Fruit fly (Drosophila melanogaster) whole organism, embryonic: Measurements from ENCODE around the gene CG8420.

Experiments
- CG18476 ChIP-seq: fragments of 200-800 bp; sonication (Bioruptor generic); optimal IDR thresholded peaks from 2 replicates; lab custom pipeline; 2016; ENCODE audit warnings: missing biosample characterization, mild to moderate bottlenecking, missing genetic modification characterization
- CG18619 ChIP-seq: fragments of 200-800 bp; sonication (Bioruptor generic); optimal IDR thresholded peaks from 3 replicates; lab custom pipeline; 2017; ENCODE audit warnings: missing biosample characterization, mild to moderate bottlenecking, missing genetic modification characterization
- CG30020 ChIP-seq: fragments of 200-800 bp; optimal IDR thresholded peaks from 2 replicates; lab custom pipeline; 2019; ENCODE audit warnings: missing biosample characterization, mild to moderate bottlenecking, missing genetic modification characterization, moderate library complexity
- CG30431 ChIP-seq: fragments of 200-800 bp; sonication (Bioruptor generic); optimal IDR thresholded peaks from 2 replicates; lab custom pipeline; 2017; ENCODE audit warnings: missing biosample characterization, missing genetic modification characterization
- CG3065 ChIP-seq: fragments of 200-800 bp; sonication (Bioruptor generic); optimal IDR thresholded peaks from 2 replicates; lab custom pipeline; 2016; ENCODE audit warnings: missing biosample characterization, missing genetic modification characterization
- CG3281 ChIP-seq: fragments of 200-800 bp; sonication (Bioruptor generic); optimal IDR thresholded peaks from 3 replicates; lab custom pipeline; 2017; ENCODE audit warnings: missing biosample characterization, mild to moderate bottlenecking, missing genetic modification characterization
- MTF-1 ChIP-seq: fragments of 200-800 bp; sonication (Bioruptor generic); optimal IDR thresholded peaks from 2 replicates; lab custom pipeline; 2018; ENCODE audit warnings: missing biosample characterization, mild to moderate bottlenecking, missing genetic modification characterization, borderline replicate concordance
- Myb ChIP-seq: fragments of 200-800 bp; sonication (Bioruptor generic); optimal IDR thresholded peaks from 2 replicates; lab custom pipeline; 2016; ENCODE audit warnings: missing biosample characterization, missing genetic modification characterization
- Ravus ChIP-seq: fragments of 200-800 bp; sonication (Bioruptor generic); IDR thresholded peaks from 2 replicates; pipeline ENCODE4 v1.3.6; 2022; ENCODE audit warnings: missing biosample characterization, missing genetic modification characterization
- dm ChIP-seq: fragments of 200-800 bp; sonication (Bioruptor generic); optimal IDR thresholded peaks from 3 replicates; lab custom pipeline; 2016; ENCODE audit warnings: missing biosample characterization, missing genetic modification characterization
- lmd ChIP-seq: fragments of 200-800 bp; sonication (Bioruptor generic); IDR thresholded peaks from 2 replicates; pipeline ENCODE4 v1.3.6; 2022; ENCODE audit warnings: missing biosample characterization, missing genetic modification characterization
- tap ChIP-seq: fragments of 200-800 bp; optimal IDR thresholded peaks from 3 replicates; lab custom pipeline; 2019; ENCODE audit warnings: missing biosample characterization, mild to moderate bottlenecking, missing genetic modification characterization, moderate library complexity

- TF ChIP-seq Myb (no peak), lmd (GFP tag; lab: Robert Waterston, UW) (no peak), CG3281 (no peak), CG18619 (GFP tag; lab: Kevin White, UChicago) (no peak), CG18476 (GFP tag; lab: Kevin White, UChicago) (no peak), CG30431 (GFP tag; lab: Kevin White, UChicago) (no peak), CG30020 (tag; lab: Kevin White, UChicago) (no peak), MTF-1 (no peak), dm (GFP tag; lab: Kevin White, UChicago) (no peak), Ravus (GFP tag; lab: Robert Waterston, UW) (no peak), tap (tag; lab: Kevin White, UChicago) (no peak), CG3065 (GFP tag; lab: Kevin White, UChicago) (no peak)
Observed at dm6 chr3R:9226146-9226545, 20.3 kb upstream of the CG8420 start.
